Worm (Caenorhabditis elegans) whole organism, mixed stage, embryonic: ENCODE measurements around the gene sec-61.A.
"Not testable (repeated sequence)": the region's sequence is repeated elsewhere in the genome, so short reads cannot be mapped to it uniquely, and the experiment has no call there.

ENCODE experiments used
- M03D4.4 ChIP-seq: sonication (generic microtip); optimal IDR thresholded peaks from 2 replicates; lab custom pipeline; 2017; ENCODE audit warnings: mild to moderate bottlenecking, missing genetic modification characterization, missing compliant biosample characterization
- blmp-1 ChIP-seq: fragments of 150-350 bp; optimal IDR thresholded peaks from 2 replicates; lab custom pipeline; 2014; ENCODE audit warnings: missing biosample characterization, missing genetic modification characterization
- ceh-39 ChIP-seq: fragments of 150-350 bp; optimal IDR thresholded peaks from 2 replicates; lab custom pipeline; 2014; ENCODE audit warnings: missing biosample characterization, missing genetic modification characterization
- ceh-83 ChIP-seq: fragments of 200-800 bp; sonication (Bioruptor generic); optimal IDR thresholded peaks from 2 replicates; lab custom pipeline; 2018; ENCODE audit warnings: mild to moderate bottlenecking, missing genetic modification characterization, missing compliant biosample characterization
- ces-1 ChIP-seq: fragments of 150-350 bp; optimal IDR thresholded peaks from 2 replicates; lab custom pipeline; 2014; ENCODE audit warnings: missing biosample characterization, missing genetic modification reagents, missing genetic modification characterization
- cnd-1 ChIP-seq: fragments of 200-800 bp; sonication (Bioruptor generic); optimal IDR thresholded peaks from 2 replicates; lab custom pipeline; 2018; ENCODE audit warnings: mild to moderate bottlenecking, missing genetic modification characterization, missing compliant biosample characterization
- elt-1 ChIP-seq: sonication (generic microtip); optimal IDR thresholded peaks from 2 replicates; lab custom pipeline; 2017; ENCODE audit warnings: missing genetic modification characterization, mild to moderate bottlenecking, missing compliant biosample characterization, antibody characterized with exemption, moderate library complexity, borderline replicate concordance; ENCODE audit not compliant: insufficient read depth
- flh-1 ChIP-seq: fragments of 200-800 bp; sonication (Bioruptor generic); optimal IDR thresholded peaks from 2 replicates; lab custom pipeline; 2018; ENCODE audit warnings: mild to moderate bottlenecking, missing genetic modification characterization, moderate library complexity, missing compliant biosample characterization
- ham-2 ChIP-seq: fragments of 200-800 bp; sonication (Bioruptor generic); optimal IDR thresholded peaks from 2 replicates; lab custom pipeline; 2018; ENCODE audit warnings: mild to moderate bottlenecking, missing genetic modification characterization, missing compliant biosample characterization
- hlh-1 ChIP-seq: fragments of 150-350 bp; optimal IDR thresholded peaks from 2 replicates; lab custom pipeline; 2014; ENCODE audit warnings: missing biosample characterization, missing genetic modification reagents, missing genetic modification characterization
- lin-13 ChIP-seq: fragments of 150-350 bp; optimal IDR thresholded peaks from 2 replicates; lab custom pipeline; 2014; ENCODE audit warnings: missing biosample characterization, missing genetic modification characterization
- lin-32 ChIP-seq: fragments of 200-800 bp; sonication (Bioruptor generic); optimal IDR thresholded peaks from 2 replicates; lab custom pipeline; 2018; ENCODE audit warnings: mild to moderate bottlenecking, missing genetic modification characterization, missing compliant biosample characterization
- lsy-2 ChIP-seq: fragments of 150-350 bp; optimal IDR thresholded peaks from 2 replicates; lab custom pipeline; 2014; ENCODE audit warnings: missing biosample characterization, missing genetic modification characterization
- mab-5 ChIP-seq: fragments of 150-350 bp; optimal IDR thresholded peaks from 2 replicates; lab custom pipeline; 2014; ENCODE audit warnings: missing biosample characterization, missing genetic modification characterization
- mep-1 ChIP-seq: fragments of 150-350 bp; optimal IDR thresholded peaks from 2 replicates; lab custom pipeline; 2017; ENCODE audit warnings: missing biosample characterization, missing genetic modification reagents, missing genetic modification characterization, inconsistent platforms
- mls-2 ChIP-seq: sonication (generic microtip); optimal IDR thresholded peaks from 2 replicates; lab custom pipeline; 2016; ENCODE audit warnings: mild to moderate bottlenecking, missing genetic modification characterization, moderate library complexity, missing compliant biosample characterization
- nhr-12 ChIP-seq: fragments of 150-350 bp; optimal IDR thresholded peaks from 2 replicates; lab custom pipeline; 2014; ENCODE audit warnings: missing biosample characterization, missing genetic modification characterization
- nhr-2 ChIP-seq: fragments of 150-350 bp; optimal IDR thresholded peaks from 2 replicates; lab custom pipeline; 2014; ENCODE audit warnings: missing biosample characterization, missing genetic modification characterization
- nhr-28 ChIP-seq: fragments of 150-350 bp; optimal IDR thresholded peaks from 2 replicates; lab custom pipeline; 2014; ENCODE audit warnings: missing biosample characterization, missing genetic modification characterization
- snpc-4 ChIP-seq: fragments of 150-350 bp; optimal IDR thresholded peaks from 2 replicates; lab custom pipeline; 2014; ENCODE audit warnings: missing biosample characterization, missing genetic modification characterization
- sptf-1 ChIP-seq: sonication (generic microtip); optimal IDR thresholded peaks from 2 replicates; lab custom pipeline; 2017; ENCODE audit warnings: mild to moderate bottlenecking, missing genetic modification characterization, moderate library complexity, missing compliant biosample characterization
- tbx-8 ChIP-seq: fragments of 200-800 bp; sonication (Bioruptor generic); optimal IDR thresholded peaks from 2 replicates; lab custom pipeline; 2018; ENCODE audit warnings: mild to moderate bottlenecking, missing genetic modification characterization, moderate library complexity, missing compliant biosample characterization
- unc-120 ChIP-seq: sonication (generic microtip); optimal IDR thresholded peaks from 2 replicates; lab custom pipeline; 2017; ENCODE audit warnings: missing genetic modification characterization, missing compliant biosample characterization; ENCODE audit not compliant: poor library complexity, severe bottlenecking
- unc-39 ChIP-seq: fragments of 150-350 bp; optimal IDR thresholded peaks from 2 replicates; lab custom pipeline; 2014; ENCODE audit warnings: missing biosample characterization, missing genetic modification characterization
- zip-8 ChIP-seq: fragments of 150-350 bp; optimal IDR thresholded peaks from 2 replicates; lab custom pipeline; 2014; ENCODE audit warnings: missing biosample characterization, missing genetic modification characterization
- ztf-11 ChIP-seq: fragments of 150-350 bp; optimal IDR thresholded peaks from 2 replicates; lab custom pipeline; 2014; ENCODE audit warnings: missing biosample characterization, missing genetic modification characterization

The sec-61.A gene

ce11 chrIV:14781537-14781936, 43.5 kb downstream of the sec-61.A start, which contains the start of gene Y57G11C.8:
Gene Y57G11C.8, plus strand, starts transcription at chrIV:14781837.
- TF ChIP-seq lin-13 (no peak), ham-2 (GFP tag; lab: Kevin White, UChicago) (no peak), nhr-2 (tag; lab: Kevin White, UChicago) (no peak), mep-1 (no peak), zip-8 (no peak), mls-2 (tag; lab: Kevin White, UChicago) (no peak), ztf-11 (no peak), lsy-2 (tag; lab: Kevin White, UChicago) (no peak), tbx-8 (GFP tag; lab: Kevin White, UChicago) (no peak), sptf-1 (tag; lab: Kevin White, UChicago) (no peak), elt-1 (tag; lab: Kevin White, UChicago) (no peak), snpc-4 (tag; lab: Kevin White, UChicago) (no peak), nhr-28 (tag; lab: Kevin White, UChicago) (no peak), nhr-12 (tag; lab: Kevin White, UChicago) (no peak), ceh-39 (no peak), hlh-1 (no peak)
- TF ChIP-seq, all 35 proteins: peak for 0

DNA sequence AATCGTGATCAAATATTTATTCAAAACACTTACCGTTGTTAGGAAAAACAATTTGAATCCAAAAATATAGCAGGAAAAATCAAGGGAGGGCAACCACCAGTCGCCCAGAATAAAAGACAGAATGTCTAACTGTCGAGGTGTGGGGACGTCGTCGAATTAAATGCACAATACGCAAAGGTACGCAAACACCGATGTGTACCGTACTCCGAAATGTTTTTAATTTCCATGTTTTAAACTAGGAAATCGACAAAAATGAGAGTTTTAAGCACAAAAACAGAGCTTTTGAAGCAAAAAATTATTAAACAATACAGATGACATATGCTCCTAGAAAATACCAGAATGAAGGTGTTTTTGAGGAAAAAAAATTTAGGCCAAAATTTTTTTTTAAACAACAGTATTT, 50.6 kb downstream of the sec-61.A start, which contains the start of gene Y57G11C.51:
Gene Y57G11C.51 (minus strand): TSS at position 101 of the 400 bp plus-strand sequence.
- not testable (repeated sequence) for TF ChIP-seq unc-39 (tag; lab: Kevin White, UChicago); ces-1 (GFP tag; lab: Kevin White, UChicago); cnd-1

DNA sequence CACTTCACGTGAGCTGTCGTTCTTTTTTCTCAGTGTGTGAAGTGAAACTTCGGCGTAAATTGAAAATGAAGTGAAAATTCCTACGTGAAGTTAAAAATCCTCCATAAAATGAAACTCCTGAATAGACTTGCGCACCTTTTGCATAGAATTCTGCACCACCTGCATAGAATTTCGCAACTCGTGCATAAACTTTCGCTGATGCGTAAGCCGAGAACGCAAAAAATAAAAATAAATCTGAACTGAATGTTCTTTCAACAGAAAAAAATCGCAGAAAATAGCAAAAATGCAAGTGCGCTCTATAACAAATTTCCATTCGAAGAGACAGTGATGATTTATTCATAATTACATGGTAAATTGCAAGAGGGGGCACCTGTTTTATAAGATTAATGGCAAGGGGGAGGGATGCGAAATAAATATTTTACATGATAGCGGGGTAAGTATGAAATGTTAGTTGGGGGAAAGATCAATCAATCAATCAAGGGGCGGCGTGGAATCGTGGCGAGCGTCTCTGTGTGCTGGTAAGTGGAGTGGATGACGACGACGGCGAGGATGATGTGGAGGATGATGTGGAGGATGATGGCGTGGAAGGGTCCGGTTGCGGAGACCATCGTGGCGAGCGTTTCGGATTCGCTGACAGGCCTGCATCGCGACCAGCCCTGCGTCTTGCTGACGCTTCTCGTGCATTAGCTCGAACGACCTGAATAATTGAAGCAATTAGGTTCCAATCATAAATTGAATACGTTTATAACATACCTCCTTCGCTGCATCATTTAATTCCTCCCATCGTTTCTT, 51.6 kb downstream of the sec-61.A start, which contains the start of gene Y57G11C.36:
Gene Y57G11C.36 (minus strand): TSS at position 502 of the 792 bp plus-strand sequence.
- TF ChIP-seq mab-5 (tag; lab: Kevin White, UChicago): no peak
- no peak for TF ChIP-seq snpc-4 (tag; lab: Kevin White, UChicago)
- TF ChIP-seq M03D4.4: no peak
- no peak for TF ChIP-seq ceh-83 (GFP tag; lab: Kevin White, UChicago)
- no peak for TF ChIP-seq zip-8
- TF ChIP-seq ces-1 (GFP tag; lab: Kevin White, UChicago): no peak
- TF ChIP-seq lsy-2 (tag; lab: Kevin White, UChicago): no peak
- no peak for TF ChIP-seq lin-13
- no peak for TF ChIP-seq flh-1 (GFP tag; lab: Kevin White, UChicago)
- no peak for TF ChIP-seq mep-1
- TF ChIP-seq lin-32: no peak
- TF ChIP-seq ceh-39: no peak
- no peak for TF ChIP-seq elt-1 (tag; lab: Kevin White, UChicago)
- no peak for TF ChIP-seq cnd-1
- no peak for TF ChIP-seq blmp-1 (tag; lab: Kevin White, UChicago)
- TF ChIP-seq unc-120 (tag; lab: Kevin White, UChicago): no peak
- TF ChIP-seq unc-39 (tag; lab: Kevin White, UChicago): no peak
- TF ChIP-seq, all 35 proteins: peak for 0
